Worm (Caenorhabditis elegans) whole organism, late embryonic: ENCODE results near the gene ZK816.1.

Experiments used
- C38D4.7 ChIP-seq: fragments of 200-800 bp; sonication (Bioruptor generic); optimal IDR thresholded peaks from 2 replicates; lab custom pipeline; 2018; ENCODE audit warnings: mild to moderate bottlenecking, missing genetic modification characterization, moderate library complexity, missing compliant biosample characterization
- F13H6.1 ChIP-seq: sonication (generic microtip); optimal IDR thresholded peaks from 2 replicates; lab custom pipeline; 2016; ENCODE audit warnings: missing genetic modification characterization, missing compliant biosample characterization
- K02D7.2 ChIP-seq: sonication (generic microtip); optimal IDR thresholded peaks from 2 replicates; lab custom pipeline; 2017; ENCODE audit warnings: mild to moderate bottlenecking, missing genetic modification characterization, missing compliant biosample characterization
- ahr-1 ChIP-seq: sonication (generic microtip); optimal IDR thresholded peaks from 2 replicates; lab custom pipeline; 2016; ENCODE audit warnings: missing genetic modification characterization, missing compliant biosample characterization
- ama-1 ChIP-seq: fragments of 150-350 bp; optimal IDR thresholded peaks from 2 replicates; lab custom pipeline; 2014
- ceh-14 ChIP-seq: sonication (generic microtip); optimal IDR thresholded peaks from 2 replicates; lab custom pipeline; 2016; ENCODE audit warnings: missing genotype, missing genetic modification characterization, missing compliant biosample characterization
- ceh-18 ChIP-seq: sonication (generic microtip); optimal IDR thresholded peaks from 2 replicates; lab custom pipeline; 2016; ENCODE audit warnings: missing genetic modification characterization, missing compliant biosample characterization
- ceh-19 ChIP-seq: fragments of 200-800 bp; sonication (Bioruptor generic); optimal IDR thresholded peaks from 2 replicates; lab custom pipeline; 2018; ENCODE audit warnings: mild to moderate bottlenecking, missing genetic modification characterization, missing compliant biosample characterization
- ceh-22 ChIP-seq: sonication (generic microtip); optimal IDR thresholded peaks from 2 replicates; lab custom pipeline; 2017; ENCODE audit warnings: missing biosample characterization, missing genetic modification characterization
- ceh-31 ChIP-seq: sonication (generic microtip); optimal IDR thresholded peaks from 2 replicates; lab custom pipeline; 2016; ENCODE audit warnings: missing genetic modification characterization, missing compliant biosample characterization
- ceh-34 ChIP-seq: sonication (generic microtip); optimal IDR thresholded peaks from 2 replicates; lab custom pipeline; 2016; ENCODE audit warnings: mild to moderate bottlenecking, missing genetic modification characterization, missing compliant biosample characterization
- ceh-6 ChIP-seq: fragments of 200-800 bp; sonication (Bioruptor generic); optimal IDR thresholded peaks from 2 replicates; lab custom pipeline; 2018; ENCODE audit warnings: mild to moderate bottlenecking, missing genetic modification characterization, missing compliant biosample characterization
- ceh-9 ChIP-seq: sonication (generic microtip); optimal IDR thresholded peaks from 2 replicates; lab custom pipeline; 2016; ENCODE audit warnings: mild to moderate bottlenecking, missing genetic modification characterization, inconsistent platforms, missing compliant biosample characterization
- che-1 ChIP-seq: sonication (generic microtip); optimal IDR thresholded peaks from 2 replicates; lab custom pipeline; 2016; ENCODE audit warnings: mild to moderate bottlenecking, missing genetic modification characterization, missing compliant biosample characterization
- dve-1 ChIP-seq: sonication (generic microtip); optimal IDR thresholded peaks from 2 replicates; lab custom pipeline; 2017; ENCODE audit warnings: antibody characterized with exemption, mild to moderate bottlenecking, missing genetic modification characterization, missing compliant biosample characterization
- elt-2 ChIP-seq: sonication (generic microtip); optimal IDR thresholded peaks from 2 replicates; lab custom pipeline; 2016; ENCODE audit warnings: missing genetic modification reagents, missing genetic modification characterization, missing compliant biosample characterization
- ets-4 ChIP-seq: sonication (generic microtip); optimal IDR thresholded peaks from 2 replicates; lab custom pipeline; 2016; ENCODE audit warnings: missing genetic modification characterization, missing compliant biosample characterization
- eyg-1 ChIP-seq: sonication (generic microtip); optimal IDR thresholded peaks from 2 replicates; lab custom pipeline; 2016; ENCODE audit warnings: missing genotype, missing genetic modification characterization, missing compliant biosample characterization
- fkh-10 ChIP-seq: fragments of 150-350 bp; optimal IDR thresholded peaks from 2 replicates; lab custom pipeline; 2014; ENCODE audit warnings: missing biosample characterization, missing genetic modification reagents, missing genetic modification characterization
- fkh-6 ChIP-seq: sonication (generic microtip); optimal IDR thresholded peaks from 2 replicates; lab custom pipeline; 2016; ENCODE audit warnings: missing genetic modification characterization, missing compliant biosample characterization
- gmeb-2 ChIP-seq: sonication (generic microtip); optimal IDR thresholded peaks from 2 replicates; lab custom pipeline; 2016; ENCODE audit warnings: missing genetic modification characterization, inconsistent platforms, missing compliant biosample characterization
- hlh-15 ChIP-seq: sonication (generic microtip); optimal IDR thresholded peaks from 2 replicates; lab custom pipeline; 2016; ENCODE audit warnings: missing genetic modification characterization, missing compliant biosample characterization
- hlh-30 ChIP-seq: sonication (generic microtip); optimal IDR thresholded peaks from 2 replicates; lab custom pipeline; 2017; ENCODE audit warnings: antibody characterized with exemption, missing genetic modification characterization, missing compliant biosample characterization; ENCODE audit not compliant: insufficient read depth
- hlh-6 ChIP-seq: sonication (generic microtip); optimal IDR thresholded peaks from 2 replicates; lab custom pipeline; 2016; ENCODE audit warnings: missing genotype, missing genetic modification characterization, missing compliant biosample characterization
- lin-11 ChIP-seq: fragments of 200-800 bp; sonication (Bioruptor generic); optimal IDR thresholded peaks from 2 replicates; lab custom pipeline; 2018; ENCODE audit warnings: mild to moderate bottlenecking, missing genetic modification characterization, missing compliant biosample characterization
- mec-3 ChIP-seq: sonication (generic microtip); optimal IDR thresholded peaks from 2 replicates; lab custom pipeline; 2016; ENCODE audit warnings: borderline replicate concordance, missing genetic modification characterization, missing compliant biosample characterization
- nfya-1 ChIP-seq: sonication (generic microtip); optimal IDR thresholded peaks from 2 replicates; lab custom pipeline; 2017; ENCODE audit warnings: missing genetic modification characterization, mild to moderate bottlenecking, missing compliant biosample characterization, antibody characterized with exemption, moderate library complexity
- nhr-11 ChIP-seq: fragments of 150-350 bp; optimal IDR thresholded peaks from 2 replicates; lab custom pipeline; 2014; ENCODE audit warnings: missing biosample characterization, missing genetic modification characterization
- npax-4 ChIP-seq: sonication (generic microtip); optimal IDR thresholded peaks from 2 replicates; lab custom pipeline; 2016; ENCODE audit warnings: missing genetic modification characterization, missing compliant biosample characterization
- odd-2 ChIP-seq: sonication (generic microtip); optimal IDR thresholded peaks from 2 replicates; lab custom pipeline; 2017; ENCODE audit warnings: antibody characterized with exemption, mild to moderate bottlenecking, missing genetic modification characterization, missing compliant biosample characterization
- pag-3 ChIP-seq: sonication (generic microtip); optimal IDR thresholded peaks from 2 replicates; lab custom pipeline; 2016; ENCODE audit warnings: missing compliant biosample characterization, missing genetic modification characterization, borderline replicate concordance
- pha-2 ChIP-seq: sonication (generic microtip); optimal IDR thresholded peaks from 2 replicates; lab custom pipeline; 2017; ENCODE audit warnings: mild to moderate bottlenecking, missing genetic modification characterization, missing compliant biosample characterization
- pha-4 ChIP-seq: fragments of 150-350 bp; optimal IDR thresholded peaks from 2 replicates; lab custom pipeline; 2018; ENCODE audit warnings: missing biosample characterization, missing genetic modification reagents, missing genetic modification characterization
- pqm-1 ChIP-seq: sonication (generic microtip); optimal IDR thresholded peaks from 2 replicates; lab custom pipeline; 2016; ENCODE audit warnings: missing genetic modification characterization, missing compliant biosample characterization
- rnt-1 ChIP-seq: sonication (generic microtip); optimal IDR thresholded peaks from 2 replicates; lab custom pipeline; 2016; ENCODE audit warnings: missing genetic modification characterization, missing compliant biosample characterization
- sdc-2 ChIP-seq: sonication (generic microtip); optimal IDR thresholded peaks from 2 replicates; lab custom pipeline; 2016; ENCODE audit warnings: missing genotype, missing genetic modification characterization, missing compliant biosample characterization
- sox-4 ChIP-seq: sonication (generic microtip); optimal IDR thresholded peaks from 2 replicates; lab custom pipeline; 2017; ENCODE audit warnings: mild to moderate bottlenecking, missing genetic modification characterization, inconsistent platforms, missing compliant biosample characterization
- ttx-3 ChIP-seq: sonication (generic microtip); optimal IDR thresholded peaks from 2 replicates; lab custom pipeline; 2016; ENCODE audit warnings: missing genetic modification reagents, missing genetic modification characterization, missing compliant biosample characterization
- unc-86 ChIP-seq: sonication (generic microtip); optimal IDR thresholded peaks from 2 replicates; lab custom pipeline; 2016; ENCODE audit warnings: missing genetic modification characterization, missing compliant biosample characterization
- zip-5 ChIP-seq: sonication (generic microtip); optimal IDR thresholded peaks from 2 replicates; lab custom pipeline; 2016; ENCODE audit warnings: missing genetic modification characterization, missing compliant biosample characterization
- ztf-16 ChIP-seq: sonication (generic microtip); optimal IDR thresholded peaks from 2 replicates; lab custom pipeline; 2017; ENCODE audit warnings: missing genetic modification characterization, missing compliant biosample characterization

Gene ZK816.1

ce11 chrX:3380167-3380566, 28.7 kb downstream of the ZK816.1 start, which contains the start of gene ZK563.7:
Gene ZK563.7 (plus strand): TSS chrX:3380467.
- TF ChIP-seq pqm-1 (tag; lab: Kevin White, UChicago) (no peak), F13H6.1 (no peak), C38D4.7 (GFP tag; lab: Kevin White, UChicago) (no peak), sdc-2 (tag; lab: Kevin White, UChicago) (no peak), ztf-16 (tag; lab: Kevin White, UChicago) (no peak), ahr-1 (tag; lab: Kevin White, UChicago) (no peak), hlh-6 (tag; lab: Kevin White, UChicago) (no peak), odd-2 (tag; lab: Kevin White, UChicago) (no peak), ceh-14 (tag; lab: Kevin White, UChicago) (no peak), zip-5 (tag; lab: Kevin White, UChicago) (no peak), pag-3 (tag; lab: Kevin White, UChicago) (no peak), ceh-22 (no peak)

- TF ChIP-seq C38D4.7 (GFP tag; lab: Kevin White, UChicago) (no peak), ets-4 (tag; lab: Kevin White, UChicago) (no peak), ceh-18 (no peak), elt-2 (no peak), K02D7.2 (tag; lab: Kevin White, UChicago) (no peak), sox-4 (tag; lab: Kevin White, UChicago) (no peak), ceh-31 (tag; lab: Kevin White, UChicago) (no peak), pag-3 (tag; lab: Kevin White, UChicago) (no peak)
- TF ChIP-seq, all 69 proteins: peak for 0
These were observed 33.9 kb downstream of the ZK816.1 start, which contains the start of gene acp-1 for ce11 chrX:3385362-3385761. Gene acp-1 (minus strand): TSS chrX:3385462.

ce11 chrX:3393562-3393961, 42.0 kb downstream of the ZK816.1 start, which contains the start of gene slcf-2:
Gene slcf-2 (plus strand): TSS chrX:3393862.
- TF ChIP-seq npax-4 (tag; lab: Kevin White, UChicago): no peak
- TF ChIP-seq mec-3 (tag; lab: Kevin White, UChicago): no peak
- no peak for TF ChIP-seq gmeb-2 (tag; lab: Kevin White, UChicago)
- no peak for TF ChIP-seq che-1 (tag; lab: Kevin White, UChicago)
- no peak for TF ChIP-seq unc-86
- TF ChIP-seq eyg-1 (tag; lab: Kevin White, UChicago): no peak
- no peak for TF ChIP-seq ceh-34 (tag; lab: Kevin White, UChicago)
- no peak for TF ChIP-seq ceh-18
- no peak for TF ChIP-seq fkh-6 (tag; lab: Kevin White, UChicago)
- TF ChIP-seq ceh-31 (tag; lab: Kevin White, UChicago): no peak
- no peak for TF ChIP-seq nfya-1
- TF ChIP-seq ttx-3 (tag; lab: Kevin White, UChicago): no peak
- no peak for TF ChIP-seq ama-1 (lab: Kevin White, UChicago)
- TF ChIP-seq elt-2: no peak
- TF ChIP-seq hlh-15: no peak
- TF ChIP-seq pha-2: no peak
- TF ChIP-seq hlh-30: no peak
- TF ChIP-seq ceh-22: no peak
- no peak for TF ChIP-seq sdc-2 (tag; lab: Kevin White, UChicago)
- TF ChIP-seq ceh-6: no peak
- TF ChIP-seq, all 69 proteins: peak for 0

ce11 chrX:3396735-3397134, 45.2 kb downstream of the ZK816.1 start:
- no peak for TF ChIP-seq ceh-19
- no peak for TF ChIP-seq npax-4 (tag; lab: Kevin White, UChicago)
- no peak for TF ChIP-seq fkh-6 (tag; lab: Kevin White, UChicago)
- no peak for TF ChIP-seq fkh-10
- no peak for TF ChIP-seq pha-4 (tag; lab: Kevin White, UChicago)
- no peak for TF ChIP-seq lin-11
- no peak for TF ChIP-seq sdc-2 (tag; lab: Kevin White, UChicago)
- TF ChIP-seq pha-2: no peak
- TF ChIP-seq K02D7.2 (tag; lab: Kevin White, UChicago): no peak
- no peak for TF ChIP-seq nhr-11
- no peak for TF ChIP-seq ceh-14 (tag; lab: Kevin White, UChicago)
- no peak for TF ChIP-seq rnt-1 (tag; lab: Kevin White, UChicago)
- TF ChIP-seq ceh-9 (tag; lab: Kevin White, UChicago): no peak
- no peak for TF ChIP-seq ceh-6
- no peak for TF ChIP-seq dve-1
